Worm (Caenorhabditis elegans): ENCODE measurements around the gene F17E9.5.
A peak's percentile ranks its signal among the peaks of the same experiment; 100 is the strongest.

Gene F17E9.5

ce11 chrIV:8359716-8360407 is 14.2 kb downstream of the F17E9.5 start, which contains the start of gene D2096.5:
TSS of gene D2096.5 (minus strand) at chrIV:8359766.
- TF ChIP-seq mep-1 (tag; optimal IDR thresholded peaks at IDR 0.05) (peak; percentile 27), ceh-83 (GFP tag; optimal IDR thresholded peaks at IDR 0.05) (no peak), nhr-237 (tag; optimal IDR thresholded peaks at IDR 0.05) (peak; percentile 2), ztf-11 (tag; optimal IDR thresholded peaks at IDR 0.05) (no peak), hlh-1 (tag; optimal IDR thresholded peaks at IDR 0.05) (no peak), ceh-39 (tag; optimal IDR thresholded peaks at IDR 0.05) (no peak), ces-1 (GFP tag; optimal IDR thresholded peaks at IDR 0.05) (peak; percentile 89)

- no peak for TF ChIP-seq nhr-237 (tag; optimal IDR thresholded peaks at IDR 0.05)
- no peak for TF ChIP-seq mep-1 (tag; optimal IDR thresholded peaks at IDR 0.05)
- TF ChIP-seq sptf-1 (tag; optimal IDR thresholded peaks at IDR 0.05): no peak
- no peak for TF ChIP-seq blmp-1 (tag; optimal IDR thresholded peaks at IDR 0.05)
- no peak for TF ChIP-seq snpc-4 (tag; optimal IDR thresholded peaks at IDR 0.05)
- no peak for TF ChIP-seq lsy-2 (tag; optimal IDR thresholded peaks at IDR 0.05)
- no peak for TF ChIP-seq elt-1 (tag; optimal IDR thresholded peaks at IDR 0.05; ENCODE audit: borderline replicate concordance, insufficient read depth)
These were observed 15.2 kb downstream of the F17E9.5 start, which contains the start of gene sqv-1 for ce11 chrIV:8360817-8361216. TSS of gene sqv-1 (plus strand) at chrIV:8361117.

ce11 chrIV:8363163-8363562 is 17.5 kb downstream of the F17E9.5 start, which contains the start of gene D2096.12:
TSS of gene D2096.12 (plus strand) at chrIV:8363463.
- TF ChIP-seq lsy-2 (tag; optimal IDR thresholded peaks at IDR 0.05) (no peak), hlh-1 (tag; optimal IDR thresholded peaks at IDR 0.05) (no peak), pha-4 (tag; optimal IDR thresholded peaks at IDR 0.05) (no peak), nhr-237 (tag; optimal IDR thresholded peaks at IDR 0.05) (no peak), ztf-11 (tag; optimal IDR thresholded peaks at IDR 0.05) (no peak), ces-1 (GFP tag; optimal IDR thresholded peaks at IDR 0.05) (no peak), nhr-12 (tag; optimal IDR thresholded peaks at IDR 0.05) (no peak), snpc-4 (tag; optimal IDR thresholded peaks at IDR 0.05) (no peak), mep-1 (tag; optimal IDR thresholded peaks at IDR 0.05) (no peak), bed-3 (GFP tag; optimal IDR thresholded peaks at IDR 0.05) (no peak), mab-5 (tag; optimal IDR thresholded peaks at IDR 0.05) (no peak), flh-1 (GFP tag; optimal IDR thresholded peaks at IDR 0.05) (no peak)

ce11 chrIV:8366295-8366694 is 20.7 kb downstream of the F17E9.5 start, which contains the start of gene aagr-1:
TSS of gene aagr-1 (plus strand) at chrIV:8366521.
- no peak for TF ChIP-seq drap-1 (GFP tag; optimal IDR thresholded peaks at IDR 0.05)
- TF ChIP-seq lin-32 (GFP tag; optimal IDR thresholded peaks at IDR 0.05): no peak
- TF ChIP-seq elt-1 (tag; optimal IDR thresholded peaks at IDR 0.05; ENCODE audit: borderline replicate concordance, insufficient read depth): no peak
- TF ChIP-seq ceh-83 (GFP tag; optimal IDR thresholded peaks at IDR 0.05): no peak
- no peak for TF ChIP-seq mab-5 (tag; optimal IDR thresholded peaks at IDR 0.05)
- no peak for TF ChIP-seq pha-4 (tag; optimal IDR thresholded peaks at IDR 0.05)
- TF ChIP-seq unc-62 (GFP tag; optimal IDR thresholded peaks at IDR 0.05): no peak
- no peak for TF ChIP-seq snpc-4 (tag; optimal IDR thresholded peaks at IDR 0.05)

ce11 chrIV:8367887-8368286 is 22.3 kb downstream of the F17E9.5 start:
- no peak for TF ChIP-seq unc-62 (GFP tag; optimal IDR thresholded peaks at IDR 0.05)
- TF ChIP-seq ceh-83 (GFP tag; optimal IDR thresholded peaks at IDR 0.05): no peak
- no peak for TF ChIP-seq nhr-2 (tag; optimal IDR thresholded peaks at IDR 0.05)
- TF ChIP-seq bed-3 (GFP tag; optimal IDR thresholded peaks at IDR 0.05): no peak
- no peak for TF ChIP-seq ham-2 (GFP tag; optimal IDR thresholded peaks at IDR 0.05)
- no peak for TF ChIP-seq elt-1 (tag; optimal IDR thresholded peaks at IDR 0.05; ENCODE audit: borderline replicate concordance, insufficient read depth)
- no peak for TF ChIP-seq mab-5 (tag; optimal IDR thresholded peaks at IDR 0.05)
- no peak for TF ChIP-seq pha-4 (tag; optimal IDR thresholded peaks at IDR 0.05)
- no peak for TF ChIP-seq M03D4.4 (tag; optimal IDR thresholded peaks at IDR 0.05)

ce11 chrIV:8369135-8369534 is 23.5 kb downstream of the F17E9.5 start, which contains the start of gene D2096.6:
TSS of gene D2096.6 (minus strand) at chrIV:8369235.
- TF ChIP-seq ceh-39 (tag; optimal IDR thresholded peaks at IDR 0.05) (no peak), nhr-2 (tag; optimal IDR thresholded peaks at IDR 0.05) (no peak), flh-1 (GFP tag; optimal IDR thresholded peaks at IDR 0.05) (no peak), ces-1 (GFP tag; optimal IDR thresholded peaks at IDR 0.05) (no peak), nhr-76 (tag; optimal IDR thresholded peaks at IDR 0.05) (no peak), ztf-11 (tag; optimal IDR thresholded peaks at IDR 0.05) (no peak), unc-120 (tag; optimal IDR thresholded peaks at IDR 0.05; ENCODE audit: poor library complexity, severe bottlenecking) (no peak), sptf-1 (tag; optimal IDR thresholded peaks at IDR 0.05) (no peak), blmp-1 (tag; optimal IDR thresholded peaks at IDR 0.05) (no peak)
